Fruit fly (Drosophila melanogaster): ENCODE data around the gene vn.

Gene vn

DNA sequence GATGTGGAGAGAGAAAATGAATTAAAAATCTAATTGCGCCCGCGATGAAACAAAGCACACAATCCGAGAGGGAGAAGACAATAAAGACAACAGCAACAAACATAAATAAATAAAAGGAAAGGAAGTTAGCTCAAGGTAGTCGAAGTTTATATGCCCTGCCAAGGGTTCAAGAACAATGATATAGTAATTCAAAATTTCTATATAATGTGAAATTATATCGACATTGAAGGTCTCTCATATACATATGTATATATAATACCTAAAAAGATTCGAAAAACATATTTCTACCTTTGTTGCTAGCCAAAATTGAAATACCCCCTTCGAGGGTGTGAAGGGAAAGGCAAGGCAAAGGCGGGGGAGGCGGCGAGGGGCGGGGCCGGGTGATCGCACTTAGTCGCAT is 4.6 kb downstream of the vn start (continued):
- TF ChIP-seq Hmr (GFP tag; optimal IDR thresholded peaks at IDR 0.05) = no peak
- TF ChIP-seq pho (GFP tag; optimal IDR thresholded peaks at IDR 0.05) = no peak
- no peak for TF ChIP-seq NfI (GFP tag; optimal IDR thresholded peaks at IDR 0.05)
- TF ChIP-seq CG5953 (GFP tag; IDR thresholded peaks at IDR 0.05) = no peak

DNA sequence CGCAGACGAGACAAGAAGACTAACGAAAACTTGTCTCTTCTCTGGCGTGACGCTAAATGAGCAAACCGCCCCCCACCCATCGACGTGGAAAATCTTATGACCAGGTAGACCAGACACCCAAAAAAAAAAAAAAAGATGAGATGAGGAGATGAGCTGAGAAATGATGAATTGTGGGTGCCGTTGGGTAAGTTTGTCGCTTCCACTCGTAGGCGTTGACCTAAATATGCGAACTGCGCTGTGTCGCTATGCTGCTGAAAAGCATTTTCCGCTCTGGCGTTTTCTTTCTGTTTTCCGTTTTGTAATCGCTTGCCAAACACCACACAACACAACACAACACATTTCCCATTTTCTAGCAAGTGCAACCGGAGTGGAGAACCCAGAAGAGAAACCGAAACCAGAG is 6.6 kb downstream of the vn start:
- no peak for TF ChIP-seq tin (GFP tag; optimal IDR thresholded peaks at IDR 0.05)
- 0 out of 3 replicates have a peak, but pooled peaks have one; percentile 37 for TF ChIP-seq zfh1 (GFP tag; IDR thresholded peaks at IDR 0.05)
- TF ChIP-seq exex (tag; optimal IDR thresholded peaks at IDR 0.05) = no peak
- no peak for TF ChIP-seq ssp (GFP tag; IDR thresholded peaks at IDR 0.05)
- TF ChIP-seq h (optimal IDR thresholded peaks at IDR 0.05) = no peak
- TF ChIP-seq CG10321 (GFP tag; IDR thresholded peaks at IDR 0.05) = no peak
- TF ChIP-seq CG33557 (GFP tag; optimal IDR thresholded peaks at IDR 0.05) = no peak
- no peak for TF ChIP-seq CG16813 (GFP tag; IDR thresholded peaks at IDR 0.05; ENCODE audit: partially characterized antibody)
- TF ChIP-seq fu2 (GFP tag; optimal IDR thresholded peaks at IDR 0.05) = no peak
- no peak for TF ChIP-seq p53 (GFP tag; optimal IDR thresholded peaks at IDR 0.05)
- no peak for TF ChIP-seq org-1 (GFP tag; optimal IDR thresholded peaks at IDR 0.05)
- peak; percentile 15; the same call in 1 of the 2 replicates for TF ChIP-seq CG32532 (GFP tag; IDR thresholded peaks at IDR 0.05)
- no peak for TF ChIP-seq Neu2 (GFP tag; optimal IDR thresholded peaks at IDR 0.05; ENCODE audit: borderline replicate concordance)
- no peak for TF ChIP-seq vfl (GFP tag; optimal IDR thresholded peaks at IDR 0.05)
- TF ChIP-seq CG17361 (GFP tag; IDR thresholded peaks at IDR 0.05) = no peak
- TF ChIP-seq CG3838 (GFP tag; optimal IDR thresholded peaks at IDR 0.05) = no peak
- no peak for TF ChIP-seq gce (GFP tag; IDR thresholded peaks at IDR 0.05)
- no peak for TF ChIP-seq CG15601 (tag; optimal IDR thresholded peaks at IDR 0.05)
- no peak for TF ChIP-seq CG2712 (tag; optimal IDR thresholded peaks at IDR 0.05)
- TF ChIP-seq CG8478 (optimal IDR thresholded peaks at IDR 0.05) = no peak
- no peak for TF ChIP-seq insv (GFP tag; optimal IDR thresholded peaks at IDR 0.05)
- 0 out of 2 replicates have a peak, but pooled peaks have one; percentile 29 for TF ChIP-seq CG32772 (GFP tag; IDR thresholded peaks at IDR 0.05)
- TF ChIP-seq toy (GFP tag; IDR thresholded peaks at IDR 0.05) = no peak
- no peak for TF ChIP-seq Six4 (GFP tag; optimal IDR thresholded peaks at IDR 0.05)
- TF ChIP-seq CG2120 (GFP tag; optimal IDR thresholded peaks at IDR 0.05) = no peak
- no peak for TF ChIP-seq lmd (GFP tag; IDR thresholded peaks at IDR 0.05)
- no peak for TF ChIP-seq tap (tag; optimal IDR thresholded peaks at IDR 0.05)
- no peak for TF ChIP-seq CG7963 (GFP tag; IDR thresholded peaks at IDR 0.05; ENCODE audit: partially characterized antibody)
- no peak for TF ChIP-seq dmrt99B (tag; optimal IDR thresholded peaks at IDR 0.05)
- TF ChIP-seq usp (GFP tag; optimal IDR thresholded peaks at IDR 0.05) = no peak
- TF ChIP-seq btn (GFP tag; optimal IDR thresholded peaks at IDR 0.05) = no peak
- TF ChIP-seq gro (GFP tag; optimal IDR thresholded peaks at IDR 0.05) = no peak
- TF ChIP-seq Pdp1 (GFP tag; optimal IDR thresholded peaks at IDR 0.05) = no peak
- no peak for TF ChIP-seq tll (GFP tag; optimal IDR thresholded peaks at IDR 0.05)
- no peak for TF ChIP-seq CG8359 (GFP tag; optimal IDR thresholded peaks at IDR 0.05; ENCODE audit: borderline replicate concordance)
- no peak for TF ChIP-seq CG7372 (GFP tag; IDR thresholded peaks at IDR 0.05)
- TF ChIP-seq CG3065 (GFP tag; optimal IDR thresholded peaks at IDR 0.05) = no peak
- no peak for TF ChIP-seq CG14014 (GFP tag; IDR thresholded peaks at IDR 0.05)
- no peak for TF ChIP-seq CG8944 (GFP tag; optimal IDR thresholded peaks at IDR 0.05)
- no peak for TF ChIP-seq ATbp (GFP tag; optimal IDR thresholded peaks at IDR 0.05)
- no peak for TF ChIP-seq CG4282 (GFP tag; optimal IDR thresholded peaks at IDR 0.05)
- no peak for TF ChIP-seq wor (GFP tag; IDR thresholded peaks at IDR 0.05)
- peak; percentile 40; the same call in 1 of the 2 replicates for TF ChIP-seq chm (GFP tag; IDR thresholded peaks at IDR 0.05)
- no peak for TF ChIP-seq ftz-f1 (GFP tag; optimal IDR thresholded peaks at IDR 0.05)
- no peak for TF ChIP-seq CG1832 (GFP tag; optimal IDR thresholded peaks at IDR 0.05)
- TF ChIP-seq D (optimal IDR thresholded peaks at IDR 0.05) = no peak
- TF ChIP-seq D (GFP tag; optimal IDR thresholded peaks at IDR 0.05) = no peak
- no peak for TF ChIP-seq CG7928 (GFP tag; optimal IDR thresholded peaks at IDR 0.05)

Measured in whole organism, embryonic.